Worm (Caenorhabditis elegans) whole organism, L4/young adult: Measurements from ENCODE around the gene tdp-1.

ENCODE experiments used
- W03F9.2 ChIP-seq: fragments of 150-350 bp; optimal IDR thresholded peaks from 2 replicates; lab custom pipeline; 2014; ENCODE audit warnings: missing biosample characterization, missing genetic modification characterization
- dao-5 ChIP-seq: sonication (generic microtip); optimal IDR thresholded peaks from 2 replicates; lab custom pipeline; 2016; ENCODE audit warnings: missing genotype, missing genetic modification characterization, moderate library complexity, missing compliant biosample characterization
- him-1 ChIP-seq: sonication (generic microtip); optimal IDR thresholded peaks from 2 replicates; lab custom pipeline; 2016; ENCODE audit warnings: missing genotype, missing genetic modification reagents, missing genetic modification characterization, missing compliant biosample characterization

Gene tdp-1

DNA sequence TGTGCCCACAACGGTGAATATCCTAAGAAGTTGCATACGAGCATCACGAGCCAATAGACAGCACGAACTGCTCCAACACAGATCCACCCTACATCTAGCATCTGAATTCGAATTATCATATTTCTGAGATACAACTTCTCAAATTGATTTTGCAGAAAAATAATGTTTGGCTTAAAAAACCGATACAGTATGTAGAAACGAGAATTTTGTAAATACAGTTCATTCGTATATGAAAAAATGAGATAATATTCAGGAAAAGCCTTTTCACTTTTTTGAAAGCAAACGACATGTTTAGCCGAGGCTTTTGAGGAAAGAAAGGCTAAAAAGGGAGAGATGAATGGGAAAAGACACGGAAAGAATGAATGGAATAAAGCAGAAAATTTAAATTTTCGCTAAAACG, 43.7 kb downstream of the tdp-1 start, which contains the start of gene F37B12.3:
Gene F37B12.3, minus strand, starts transcription at position 101 of the 400 bp plus-strand sequence.
- TF ChIP-seq W03F9.2: no peak
- TF ChIP-seq dao-5 (tag; lab: Kevin White, UChicago): no peak
- no peak for TF ChIP-seq him-1 (tag; lab: Kevin White, UChicago)

DNA sequence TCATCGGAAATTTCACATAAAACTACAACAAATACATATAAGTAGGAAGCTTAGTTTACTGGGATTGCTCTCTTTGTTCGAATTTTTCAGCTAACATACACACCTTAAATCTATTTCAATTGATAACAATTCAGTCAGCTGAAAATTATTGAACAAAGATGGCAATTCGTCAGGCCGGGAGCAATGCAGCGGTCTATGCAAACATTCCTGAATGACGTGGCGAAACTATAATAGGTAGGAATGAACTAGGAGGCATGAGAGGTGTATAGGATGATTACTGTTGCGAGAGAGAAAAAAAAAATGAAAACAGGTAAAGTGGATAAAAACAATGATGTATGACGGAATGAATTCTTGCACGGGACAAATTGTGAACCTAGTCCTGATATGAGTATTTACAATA, 44.4 kb downstream of the tdp-1 start:
- no peak for TF ChIP-seq dao-5 (tag; lab: Kevin White, UChicago)
- no peak for TF ChIP-seq W03F9.2
- TF ChIP-seq him-1 (tag; lab: Kevin White, UChicago): no peak
